Worm (Caenorhabditis elegans): ENCODE measurements around the gene F46B6.9.
A peak's percentile ranks its signal among the peaks of the same experiment; 100 is the strongest.

F46B6.9 gene

DNA sequence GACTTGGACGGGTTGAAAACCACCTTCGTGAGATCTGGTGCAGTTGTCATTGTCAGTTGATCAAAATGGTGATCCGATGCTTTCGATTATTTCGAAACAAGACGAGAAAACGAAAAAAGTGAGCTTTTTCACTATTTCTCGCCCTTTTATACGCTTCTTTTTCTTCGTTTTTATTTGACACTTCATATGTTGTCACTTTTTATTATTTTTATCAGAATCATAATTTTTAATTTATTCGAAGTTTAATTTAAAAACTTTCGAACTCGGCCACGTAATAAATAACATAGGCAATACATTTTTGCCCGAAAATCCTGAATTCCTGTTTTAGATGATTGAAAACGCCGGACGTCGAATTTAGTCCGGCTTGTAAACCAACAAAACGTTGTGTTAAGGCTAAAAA is 42.2 kb upstream of the F46B6.9 start, which contains the start of gene F58E6.5:
Gene F58E6.5 (minus strand): TSS at position 101 of the 400 bp plus-strand sequence.
- TF ChIP-seq ceh-18 (tag; optimal IDR thresholded peaks at IDR 0.05), result no peak
- TF ChIP-seq pha-4 (tag; optimal IDR thresholded peaks at IDR 0.05), result no peak
- no peak for TF ChIP-seq odd-2 (tag; optimal IDR thresholded peaks at IDR 0.05)
- TF ChIP-seq sox-2 (GFP tag; IDR thresholded peaks at IDR 0.05), result no peak
- no peak for TF ChIP-seq nhr-11 (tag; optimal IDR thresholded peaks at IDR 0.05)
- no peak for TF ChIP-seq fax-1 (tag; optimal IDR thresholded peaks at IDR 0.05)
- TF ChIP-seq fkh-10 (GFP tag; optimal IDR thresholded peaks at IDR 0.05), result no peak
- no peak for TF ChIP-seq ref-2 (tag; optimal IDR thresholded peaks at IDR 0.05)
- TF ChIP-seq ceh-14 (tag; optimal IDR thresholded peaks at IDR 0.05), result no peak
- no peak for TF ChIP-seq syd-9 (tag; optimal IDR thresholded peaks at IDR 0.05)
- TF ChIP-seq nhr-232 (tag; optimal IDR thresholded peaks at IDR 0.05), result no peak
- TF ChIP-seq unc-55 (GFP tag; optimal IDR thresholded peaks at IDR 0.05), result no peak
- TF ChIP-seq ceh-48 (tag; optimal IDR thresholded peaks at IDR 0.05), result no peak

DNA sequence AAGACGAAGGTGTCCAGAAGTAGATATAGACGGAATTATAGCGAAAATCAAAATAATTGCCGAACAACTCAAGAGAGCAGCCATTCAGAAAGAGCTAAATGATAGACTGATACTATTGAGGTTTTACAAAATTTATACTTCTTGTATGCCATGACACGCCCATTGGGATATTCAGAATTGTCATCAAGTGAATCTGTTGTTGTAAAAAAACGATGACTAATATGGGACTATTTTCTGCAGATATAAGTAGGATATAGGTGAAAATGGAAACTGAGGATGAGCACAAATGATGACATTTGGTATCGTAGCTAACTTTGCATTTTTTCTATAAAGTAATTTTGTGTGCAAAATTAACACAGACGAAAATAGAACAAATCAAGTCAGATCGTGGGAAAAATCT is 40.9 kb upstream of the F46B6.9 start, which contains the start of gene F58E6.8:
Gene F58E6.8 (minus strand): TSS at position 101 of the 400 bp plus-strand sequence.
- TF ChIP-seq fkh-6 (tag; optimal IDR thresholded peaks at IDR 0.05), result no peak
- no peak for TF ChIP-seq hlh-13 (GFP tag; optimal IDR thresholded peaks at IDR 0.05)
- no peak for TF ChIP-seq sox-2 (GFP tag; IDR thresholded peaks at IDR 0.05)
- TF ChIP-seq Y22D7AL.16 (tag; optimal IDR thresholded peaks at IDR 0.05), result no peak
- no peak for TF ChIP-seq C38D4.7 (GFP tag; optimal IDR thresholded peaks at IDR 0.05)
- TF ChIP-seq ceh-14 (tag; optimal IDR thresholded peaks at IDR 0.05), result no peak
- TF ChIP-seq hlh-6 (tag; optimal IDR thresholded peaks at IDR 0.05), result no peak
- no peak for TF ChIP-seq ceh-22 (tag; optimal IDR thresholded peaks at IDR 0.05)
- no peak for TF ChIP-seq ama-1 (optimal IDR thresholded peaks at IDR 0.05)
- TF ChIP-seq odd-2 (tag; optimal IDR thresholded peaks at IDR 0.05), result no peak
- no peak for TF ChIP-seq ceh-6 (GFP tag; optimal IDR thresholded peaks at IDR 0.05)
- no peak for TF ChIP-seq hlh-30 (tag; optimal IDR thresholded peaks at IDR 0.05; ENCODE audit: insufficient read depth)
- TF ChIP-seq ceh-2 (tag; optimal IDR thresholded peaks at IDR 0.05), result no peak
- TF ChIP-seq nfya-1 (tag; optimal IDR thresholded peaks at IDR 0.05), result no peak
- TF ChIP-seq zip-5 (tag; optimal IDR thresholded peaks at IDR 0.05), result no peak
- no peak for TF ChIP-seq ceh-18 (tag; optimal IDR thresholded peaks at IDR 0.05)

DNA sequence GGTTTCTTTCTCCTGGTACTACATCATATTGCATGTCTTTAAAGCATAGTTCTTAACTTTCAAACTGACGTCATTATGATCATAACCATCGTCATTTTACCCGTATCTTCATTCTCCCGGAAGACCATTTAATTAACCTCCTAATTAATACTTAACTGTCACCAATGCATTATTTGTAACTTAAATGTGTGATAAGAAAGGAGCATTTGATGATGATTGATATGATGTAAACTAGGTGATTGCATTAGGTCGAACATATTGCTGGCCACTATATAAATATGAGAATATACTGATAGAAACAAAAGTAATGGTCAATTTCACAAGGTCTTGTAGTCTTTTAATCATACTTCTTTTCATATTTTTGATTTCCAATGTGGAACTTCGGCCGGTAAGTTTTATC is 40.4 kb upstream of the F46B6.9 start, which contains the start of gene hrg-3:
Gene hrg-3 (plus strand): TSS at position 227 of the 400 bp plus-strand sequence.
- no peak for TF ChIP-seq nhr-11 (tag; optimal IDR thresholded peaks at IDR 0.05)
- TF ChIP-seq ceh-22 (tag; optimal IDR thresholded peaks at IDR 0.05), result no peak
- TF ChIP-seq pat-9 (tag; optimal IDR thresholded peaks at IDR 0.05), result no peak
- peak; percentile 48 for TF ChIP-seq elt-2 (tag; optimal IDR thresholded peaks at IDR 0.05)
- TF ChIP-seq eyg-1 (tag; optimal IDR thresholded peaks at IDR 0.05), result no peak
- no peak for TF ChIP-seq K02D7.2 (tag; optimal IDR thresholded peaks at IDR 0.05)
- TF ChIP-seq hlh-6 (tag; optimal IDR thresholded peaks at IDR 0.05), result no peak

DNA sequence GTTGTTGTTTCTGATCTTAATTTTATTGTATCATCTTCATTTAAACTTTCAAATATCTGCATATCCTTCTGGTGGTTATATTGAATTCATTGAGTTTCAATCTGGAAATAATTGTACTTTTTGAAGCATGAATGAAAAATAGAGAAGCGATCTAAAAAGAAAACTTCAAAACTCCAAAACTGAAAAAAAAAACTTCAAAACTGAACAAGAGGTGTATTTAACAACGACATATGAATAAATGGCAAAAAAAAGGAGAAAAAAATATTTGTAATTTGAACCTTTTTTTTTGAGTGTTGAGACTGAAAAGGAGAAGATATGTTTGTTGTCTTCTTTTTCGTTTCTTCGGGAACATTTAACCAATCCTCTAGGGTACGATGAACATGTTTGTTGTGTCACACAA is 38.8 kb upstream of the F46B6.9 start, which contains the start of gene F58E6.11:
Gene F58E6.11 (minus strand): TSS at position 101 of the 400 bp plus-strand sequence.
- TF ChIP-seq K02D7.2 (tag; optimal IDR thresholded peaks at IDR 0.05) (no peak), ref-2 (tag; optimal IDR thresholded peaks at IDR 0.05) (no peak), Y22D7AL.16 (tag; optimal IDR thresholded peaks at IDR 0.05) (no peak), ceh-31 (tag; optimal IDR thresholded peaks at IDR 0.05) (no peak), ceh-22 (tag; optimal IDR thresholded peaks at IDR 0.05) (no peak), ceh-24 (tag; optimal IDR thresholded peaks at IDR 0.05) (no peak), ceh-6 (GFP tag; optimal IDR thresholded peaks at IDR 0.05) (no peak)

DNA sequence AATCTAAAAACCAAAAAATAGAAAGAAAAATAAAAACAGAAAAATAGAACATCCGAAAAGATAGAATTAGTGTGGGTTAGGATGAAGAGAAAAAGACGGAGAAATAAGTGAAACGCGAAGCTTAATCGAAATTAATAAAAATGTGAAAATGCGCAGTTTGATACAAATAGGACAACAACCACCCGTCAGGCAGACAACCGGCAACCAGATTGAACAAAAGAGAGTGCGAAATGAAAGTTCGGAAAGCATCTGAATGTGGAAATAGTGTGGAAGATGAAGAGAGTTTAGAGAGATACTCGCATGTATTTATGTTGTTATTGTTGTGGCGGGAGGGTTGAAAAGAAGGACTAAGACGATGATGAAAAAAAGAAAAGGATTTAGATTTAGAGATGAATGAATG is 38.2 kb upstream of the F46B6.9 start:
- TF ChIP-seq che-1 (tag; optimal IDR thresholded peaks at IDR 0.05) (no peak), gmeb-2 (tag; optimal IDR thresholded peaks at IDR 0.05) (no peak), ref-2 (tag; optimal IDR thresholded peaks at IDR 0.05) (no peak), pros-1 (tag; optimal IDR thresholded peaks at IDR 0.05) (no peak), ceh-30 (tag; optimal IDR thresholded peaks at IDR 0.05) (no peak), hlh-8 (tag; optimal IDR thresholded peaks at IDR 0.05) (no peak), C38D4.7 (GFP tag; optimal IDR thresholded peaks at IDR 0.05) (no peak), elt-2 (tag; optimal IDR thresholded peaks at IDR 0.05) (no peak), ceh-34 (tag; optimal IDR thresholded peaks at IDR 0.05) (no peak), lim-6 (tag; optimal IDR thresholded peaks at IDR 0.05) (no peak), ceh-24 (tag; optimal IDR thresholded peaks at IDR 0.05) (no peak), mec-3 (tag; optimal IDR thresholded peaks at IDR 0.05; ENCODE audit: borderline replicate concordance) (no peak), hlh-13 (GFP tag; optimal IDR thresholded peaks at IDR 0.05) (no peak), fax-1 (tag; optimal IDR thresholded peaks at IDR 0.05) (no peak), hlh-30 (tag; optimal IDR thresholded peaks at IDR 0.05; ENCODE audit: insufficient read depth) (no peak), nhr-232 (tag; optimal IDR thresholded peaks at IDR 0.05) (no peak)
